Worm (Caenorhabditis elegans) whole organism, late embryonic: Measurements from ENCODE around the gene F13H10.6.

Experiments
- T23F11.4 ChIP-seq: fragments of 200-800 bp; sonication (Bioruptor generic); optimal IDR thresholded peaks from 2 replicates; lab custom pipeline; 2018; ENCODE audit warnings: mild to moderate bottlenecking, missing genetic modification characterization, missing compliant biosample characterization
- ceh-19 ChIP-seq: fragments of 200-800 bp; sonication (Bioruptor generic); optimal IDR thresholded peaks from 2 replicates; lab custom pipeline; 2018; ENCODE audit warnings: mild to moderate bottlenecking, missing genetic modification characterization, missing compliant biosample characterization
- dmd-4 ChIP-seq: sonication (generic microtip); optimal IDR thresholded peaks from 2 replicates; lab custom pipeline; 2016; ENCODE audit warnings: borderline replicate concordance, missing genetic modification characterization, missing compliant biosample characterization
- dve-1 ChIP-seq: sonication (generic microtip); optimal IDR thresholded peaks from 2 replicates; lab custom pipeline; 2017; ENCODE audit warnings: antibody characterized with exemption, mild to moderate bottlenecking, missing genetic modification characterization, missing compliant biosample characterization
- elt-2 ChIP-seq: sonication (generic microtip); optimal IDR thresholded peaks from 2 replicates; lab custom pipeline; 2016; ENCODE audit warnings: missing genetic modification reagents, missing genetic modification characterization, missing compliant biosample characterization
- elt-4 ChIP-seq: sonication (generic microtip); optimal IDR thresholded peaks from 2 replicates; lab custom pipeline; 2016; ENCODE audit warnings: missing genetic modification characterization, missing compliant biosample characterization
- fkh-10 ChIP-seq: fragments of 150-350 bp; optimal IDR thresholded peaks from 2 replicates; lab custom pipeline; 2014; ENCODE audit warnings: missing biosample characterization, missing genetic modification reagents, missing genetic modification characterization
- fkh-6 ChIP-seq: sonication (generic microtip); optimal IDR thresholded peaks from 2 replicates; lab custom pipeline; 2016; ENCODE audit warnings: missing genetic modification characterization, missing compliant biosample characterization
- hlh-8 ChIP-seq: sonication (generic microtip); optimal IDR thresholded peaks from 2 replicates; lab custom pipeline; 2016; ENCODE audit warnings: missing genotype, missing genetic modification characterization, missing compliant biosample characterization
- nhr-11 ChIP-seq: fragments of 150-350 bp; optimal IDR thresholded peaks from 2 replicates; lab custom pipeline; 2014; ENCODE audit warnings: missing biosample characterization, missing genetic modification characterization
- pqm-1 ChIP-seq: sonication (generic microtip); optimal IDR thresholded peaks from 2 replicates; lab custom pipeline; 2016; ENCODE audit warnings: missing genetic modification characterization, missing compliant biosample characterization
- rnt-1 ChIP-seq: sonication (generic microtip); optimal IDR thresholded peaks from 2 replicates; lab custom pipeline; 2016; ENCODE audit warnings: missing genetic modification characterization, missing compliant biosample characterization
- sox-4 ChIP-seq: sonication (generic microtip); optimal IDR thresholded peaks from 2 replicates; lab custom pipeline; 2017; ENCODE audit warnings: mild to moderate bottlenecking, missing genetic modification characterization, inconsistent platforms, missing compliant biosample characterization
- tbx-2 ChIP-seq: sonication (generic microtip); optimal IDR thresholded peaks from 2 replicates; lab custom pipeline; 2016; ENCODE audit warnings: missing genetic modification characterization, missing compliant biosample characterization

ce11 chrIV:11032288-11032687, 23.2 kb downstream of the F13H10.6 start, which contains the start of gene hrg-6:
- no peak for TF ChIP-seq sox-4 (tag; lab: Kevin White, UChicago)
- no peak for TF ChIP-seq elt-2 (tag; lab: Kevin White, UChicago)
- TF ChIP-seq fkh-10 (GFP tag; lab: Kevin White, UChicago) = no peak
- no peak for TF ChIP-seq T23F11.4
- no peak for TF ChIP-seq nhr-11 (tag; lab: Kevin White, UChicago)
- TF ChIP-seq dve-1 (tag; lab: Kevin White, UChicago) = no peak
- TF ChIP-seq rnt-1 (tag; lab: Kevin White, UChicago) = no peak
- no peak for TF ChIP-seq dmd-4 (tag; lab: Kevin White, UChicago)
- no peak for TF ChIP-seq pqm-1 (tag; lab: Kevin White, UChicago)
- TF ChIP-seq elt-4 (tag; lab: Kevin White, UChicago) = no peak
- no peak for TF ChIP-seq hlh-8
- no peak for TF ChIP-seq tbx-2 (tag; lab: Kevin White, UChicago)
- TF ChIP-seq fkh-6 (tag; lab: Kevin White, UChicago) = no peak
- no peak for TF ChIP-seq ceh-19
